Worm (Caenorhabditis elegans) whole organism, L1 larva: Measurements from ENCODE around the gene F19H6.6.

Source experiments
- C04F5.9 ChIP-seq: sonication (generic microtip); optimal IDR thresholded peaks from 2 replicates; lab custom pipeline; 2016; ENCODE audit warnings: missing genetic modification characterization, missing compliant biosample characterization
- C16A3.4 ChIP-seq: fragments of 150-350 bp; optimal IDR thresholded peaks from 2 replicates; lab custom pipeline; 2014; ENCODE audit warnings: missing biosample characterization, missing genetic modification characterization
- C34B4.2 ChIP-seq: sonication (generic microtip); optimal IDR thresholded peaks from 2 replicates; lab custom pipeline; 2017; ENCODE audit warnings: mild to moderate bottlenecking, missing genetic modification characterization, missing compliant biosample characterization
- F16B12.6 ChIP-seq: fragments of 150-350 bp; optimal IDR thresholded peaks from 2 replicates; lab custom pipeline; 2014; ENCODE audit warnings: missing biosample characterization, missing genetic modification characterization
- alr-1 ChIP-seq: fragments of 200-800 bp; sonication (Bioruptor generic); optimal IDR thresholded peaks from 2 replicates; lab custom pipeline; 2018; ENCODE audit warnings: borderline replicate concordance, mild to moderate bottlenecking, missing genetic modification characterization, missing compliant biosample characterization
- aly-2 ChIP-seq: fragments of 150-350 bp; optimal IDR thresholded peaks from 2 replicates; lab custom pipeline; 2014; ENCODE audit warnings: missing biosample characterization, missing genetic modification characterization
- ama-1 ChIP-seq: fragments of 150-350 bp; optimal IDR thresholded peaks from 2 replicates; lab custom pipeline; 2014
- ceh-63 ChIP-seq: fragments of 200-800 bp; sonication (Bioruptor generic); optimal IDR thresholded peaks from 2 replicates; lab custom pipeline; 2018; ENCODE audit warnings: mild to moderate bottlenecking, missing genetic modification characterization, missing compliant biosample characterization
- ceh-8 ChIP-seq: fragments of 200-800 bp; sonication (Bioruptor generic); optimal IDR thresholded peaks from 2 replicates; lab custom pipeline; 2018; ENCODE audit warnings: mild to moderate bottlenecking, missing genetic modification characterization, moderate library complexity, missing compliant biosample characterization
- ceh-82 ChIP-seq, 3 experiments: fragments of 150-350 bp in 1 of 3; sonication (generic microtip) in 2 of 3; optimal IDR thresholded peaks; 2 replicates each; lab custom pipeline; 2014 to 2017; ENCODE audit warnings: missing biosample characterization in 3 of 3, missing genetic modification characterization in 3 of 3
- ceh-88 ChIP-seq: fragments of 200-800 bp; sonication (Bioruptor generic); IDR thresholded peaks from 2 replicates; pipeline ENCODE4 v1.3.6; 2022; ENCODE audit warnings: missing genetic modification characterization, missing compliant biosample characterization
- ces-1 ChIP-seq: fragments of 150-350 bp; optimal IDR thresholded peaks from 2 replicates; lab custom pipeline; 2014; ENCODE audit warnings: missing biosample characterization, missing genetic modification reagents, missing genetic modification characterization
- dsc-1 ChIP-seq: sonication (generic microtip); optimal IDR thresholded peaks from 2 replicates; lab custom pipeline; 2016; ENCODE audit warnings: mild to moderate bottlenecking, missing genetic modification characterization, missing compliant biosample characterization
- efl-1 ChIP-seq, 4 experiments: fragments of 150-350 bp; optimal IDR thresholded peaks in 3 of 4; peaks in 1 of 4; 1 replicate in 1 of 4; 2 replicates in 3 of 4; lab custom pipeline; 2014; ENCODE audit warnings: missing biosample characterization in 2 of 4, missing genetic modification characterization in 2 of 4, missing genetic modification reagents in 2 of 4
- efl-3 ChIP-seq: fragments of 200-800 bp; sonication (Bioruptor generic); optimal IDR thresholded peaks from 2 replicates; lab custom pipeline; 2018; ENCODE audit warnings: mild to moderate bottlenecking, missing genetic modification characterization, missing compliant biosample characterization
- egl-13 ChIP-seq: sonication (generic microtip); optimal IDR thresholded peaks from 2 replicates; lab custom pipeline; 2016; ENCODE audit warnings: missing genotype, missing genetic modification reagents, missing genetic modification characterization, missing compliant biosample characterization
- ets-5 ChIP-seq: fragments of 200-800 bp; sonication (Bioruptor generic); IDR thresholded peaks from 2 replicates; pipeline ENCODE4 v1.3.6; 2022; ENCODE audit warnings: missing genetic modification characterization, missing compliant biosample characterization
- fkh-10 ChIP-seq: sonication (generic microtip); optimal IDR thresholded peaks from 2 replicates; lab custom pipeline; 2017; ENCODE audit warnings: missing biosample characterization, missing genetic modification reagents, missing genetic modification characterization
- fos-1 ChIP-seq: fragments of 150-350 bp; optimal IDR thresholded peaks from 2 replicates; lab custom pipeline; 2014; ENCODE audit warnings: missing biosample characterization, missing genetic modification characterization
- hlh-17 ChIP-seq: fragments of 200-800 bp; sonication (Bioruptor generic); optimal IDR thresholded peaks from 2 replicates; lab custom pipeline; 2018; ENCODE audit warnings: missing genetic modification characterization, mild to moderate bottlenecking, missing compliant biosample characterization, moderate library complexity, borderline replicate concordance
- hlh-4 ChIP-seq: sonication (generic microtip); optimal IDR thresholded peaks from 2 replicates; lab custom pipeline; 2016; ENCODE audit warnings: mild to moderate bottlenecking, missing genetic modification characterization, missing compliant biosample characterization
- irx-1 ChIP-seq: sonication (generic microtip); optimal IDR thresholded peaks from 2 replicates; lab custom pipeline; 2016; ENCODE audit warnings: missing genetic modification characterization, missing compliant biosample characterization
- jun-1 ChIP-seq: fragments of 150-350 bp; optimal IDR thresholded peaks from 2 replicates; lab custom pipeline; 2014; ENCODE audit warnings: missing biosample characterization, missing genetic modification reagents, missing genetic modification characterization
- lin-14 ChIP-seq: fragments of 200-800 bp; sonication (Bioruptor generic); optimal IDR thresholded peaks from 2 replicates; lab custom pipeline; 2018; ENCODE audit warnings: mild to moderate bottlenecking, missing genetic modification characterization, moderate library complexity, missing compliant biosample characterization
- lin-15B ChIP-seq: fragments of 150-350 bp; sonication (generic microtip); optimal IDR thresholded peaks from 3 replicates; lab custom pipeline; 2014; ENCODE audit warnings: missing biosample characterization, missing genetic modification characterization
- lin-35 ChIP-seq, 2 experiments: fragments of 150-350 bp; optimal IDR thresholded peaks; 2 replicates each; lab custom pipeline; 2014; ENCODE audit warnings: missing biosample characterization in 2 of 2, missing genetic modification characterization in 2 of 2, missing genetic modification reagents in 2 of 2
- lin-39 ChIP-seq: fragments of 150-350 bp; optimal IDR thresholded peaks from 2 replicates; lab custom pipeline; 2014; ENCODE audit warnings: missing biosample characterization, missing genetic modification reagents, missing genetic modification characterization
- lir-3 ChIP-seq: sonication (generic microtip); optimal IDR thresholded peaks from 2 replicates; lab custom pipeline; 2016; ENCODE audit warnings: mild to moderate bottlenecking, missing genetic modification characterization, moderate library complexity, missing compliant biosample characterization; ENCODE audit not compliant: poor library complexity
- mdl-1 ChIP-seq, 2 experiments: fragments of 150-350 bp; optimal IDR thresholded peaks; 2 replicates each; lab custom pipeline; 2014 to 2017; ENCODE audit warnings: missing biosample characterization in 2 of 2, missing genetic modification characterization in 2 of 2, inconsistent platforms in 1 of 2
- mep-1 ChIP-seq: fragments of 150-350 bp; optimal IDR thresholded peaks from 2 replicates; lab custom pipeline; 2014; ENCODE audit warnings: missing biosample characterization, missing genetic modification characterization
- nhr-19 ChIP-seq: fragments of 200-800 bp; sonication (Bioruptor generic); conservative IDR thresholded peaks from 2 replicates; pipeline ENCODE4 v1.3.6; 2022; ENCODE audit warnings: missing genetic modification characterization, missing compliant biosample characterization
- nhr-20 ChIP-seq: sonication (generic microtip); optimal IDR thresholded peaks from 2 replicates; lab custom pipeline; 2016; ENCODE audit warnings: mild to moderate bottlenecking, missing genetic modification characterization, missing compliant biosample characterization
- nhr-237 ChIP-seq: fragments of 150-350 bp; optimal IDR thresholded peaks from 2 replicates; lab custom pipeline; 2014; ENCODE audit warnings: missing biosample characterization, missing genetic modification characterization
- nhr-47 ChIP-seq: sonication (generic microtip); optimal IDR thresholded peaks from 2 replicates; lab custom pipeline; 2016; ENCODE audit warnings: mild to moderate bottlenecking, missing genetic modification characterization, moderate library complexity, missing compliant biosample characterization
- nhr-71 ChIP-seq: sonication (generic microtip); optimal IDR thresholded peaks from 2 replicates; lab custom pipeline; 2016; ENCODE audit warnings: mild to moderate bottlenecking, missing genetic modification characterization, moderate library complexity, missing compliant biosample characterization
- nhr-76 ChIP-seq: sonication (generic microtip); optimal IDR thresholded peaks from 2 replicates; lab custom pipeline; 2017; ENCODE audit warnings: missing biosample characterization, missing genetic modification characterization
- nhr-84 ChIP-seq: sonication (generic microtip); optimal IDR thresholded peaks from 2 replicates; lab custom pipeline; 2017; ENCODE audit warnings: missing biosample characterization, missing genetic modification characterization
- nhr-90 ChIP-seq: sonication (generic microtip); optimal IDR thresholded peaks from 2 replicates; lab custom pipeline; 2016; ENCODE audit warnings: mild to moderate bottlenecking, missing genetic modification characterization, missing compliant biosample characterization; ENCODE audit not compliant: poor library complexity
- rnt-1 ChIP-seq: sonication (generic microtip); optimal IDR thresholded peaks from 2 replicates; lab custom pipeline; 2016; ENCODE audit warnings: mild to moderate bottlenecking, missing genetic modification characterization, moderate library complexity, missing compliant biosample characterization
- snpc-4 ChIP-seq: fragments of 150-350 bp; optimal IDR thresholded peaks from 2 replicates; lab custom pipeline; 2014; ENCODE audit warnings: missing biosample characterization, missing genetic modification characterization
- sox-4 ChIP-seq: sonication (generic microtip); optimal IDR thresholded peaks from 2 replicates; lab custom pipeline; 2016; ENCODE audit warnings: missing genetic modification characterization, missing compliant biosample characterization
- sup-37 ChIP-seq: fragments of 200-800 bp; sonication (Bioruptor generic); optimal IDR thresholded peaks from 2 replicates; lab custom pipeline; 2018; ENCODE audit warnings: mild to moderate bottlenecking, missing genetic modification characterization, missing compliant biosample characterization
- tlp-1 ChIP-seq: fragments of 150-350 bp; optimal IDR thresholded peaks from 2 replicates; lab custom pipeline; 2014; ENCODE audit warnings: missing biosample characterization, missing genetic modification characterization
- unc-30 ChIP-seq: sonication (generic microtip); optimal IDR thresholded peaks from 2 replicates; lab custom pipeline; 2017; ENCODE audit warnings: missing biosample characterization, missing genetic modification characterization
- vab-15 ChIP-seq: sonication (generic microtip); optimal IDR thresholded peaks from 2 replicates; lab custom pipeline; 2017; ENCODE audit warnings: missing genotype, mild to moderate bottlenecking, missing genetic modification characterization, missing compliant biosample characterization
- xbp-1 ChIP-seq: sonication (generic microtip); optimal IDR thresholded peaks from 2 replicates; lab custom pipeline; 2016; ENCODE audit warnings: missing genetic modification characterization, missing compliant biosample characterization
- zip-4 ChIP-seq: fragments of 200-800 bp; sonication (Bioruptor generic); optimal IDR thresholded peaks from 2 replicates; lab custom pipeline; 2018; ENCODE audit warnings: mild to moderate bottlenecking, missing genetic modification characterization, moderate library complexity, missing compliant biosample characterization
- ztf-11 ChIP-seq, 2 experiments: sonication (generic microtip); optimal IDR thresholded peaks; 2 replicates each; lab custom pipeline; 2016 to 2017; ENCODE audit warnings: missing genetic modification characterization in 2 of 2, missing biosample characterization in 1 of 2, missing compliant biosample characterization in 1 of 2

Gene F19H6.6

ce11 chrX:12343279-12343678 is 17.3 kb upstream of the F19H6.6 start, which contains the start of the genes nspc-9 and nspc-10:
TSS of gene nspc-9 (minus strand) at chrX:12343379.
TSS of gene nspc-10 (plus strand) at chrX:12343609.
- TF ChIP-seq alr-1 (tag; lab: Kevin White, UChicago): no peak
- no peak for TF ChIP-seq vab-15 (tag; lab: Kevin White, UChicago)
- no peak for TF ChIP-seq lin-15B (tag; lab: Kevin White, UChicago)
- no peak for TF ChIP-seq rnt-1 (tag; lab: Kevin White, UChicago)
- TF ChIP-seq nhr-237 (tag; lab: Kevin White, UChicago): no peak
- TF ChIP-seq aly-2: no peak
- no peak for TF ChIP-seq egl-13 (tag; lab: Kevin White, UChicago)
- TF ChIP-seq nhr-90 (tag; lab: Kevin White, UChicago): no peak
- TF ChIP-seq hlh-4 (tag; lab: Kevin White, UChicago): no peak

DNA sequence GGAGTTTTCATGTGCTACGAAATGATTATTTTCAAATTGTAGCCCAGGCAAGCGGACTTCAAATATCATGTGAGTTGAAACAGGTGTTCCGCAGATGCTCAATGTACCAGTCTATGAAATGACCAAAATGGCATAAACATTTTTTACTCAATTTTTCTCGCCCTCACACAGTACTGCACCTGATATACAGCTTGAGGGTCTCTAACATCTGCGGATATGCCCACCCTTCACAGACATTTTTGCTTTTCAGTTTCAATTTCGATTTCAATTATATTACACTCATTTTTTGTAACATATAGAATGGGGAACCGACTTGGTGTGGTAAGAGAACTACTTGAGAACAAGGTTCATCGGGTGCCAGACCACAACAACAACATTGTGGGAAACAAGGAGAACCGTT is 13.9 kb upstream of the F19H6.6 start, which contains the start of gene F42F12.11:
F42F12.11 (plus strand) TSS at position 301 of the 400 bp plus-strand sequence.
- TF ChIP-seq lin-35 (GFP tag; optimal IDR thresholded peaks at IDR 0.05; lab: Kevin White, UChicago) (no peak), lin-39 (tag; lab: Kevin White, UChicago) (no peak), hlh-17 (GFP tag; lab: Kevin White, UChicago) (no peak), efl-1 (optimal IDR thresholded peaks at IDR 0.05; lab: Kevin White, UChicago) (no peak), efl-1 (GFP tag; optimal IDR thresholded peaks at IDR 0.05 in 1 of 2; lab: Kevin White, UChicago) (no peak), nhr-71 (no peak), nhr-84 (tag; lab: Kevin White, UChicago) (no peak), ama-1 (no peak), dsc-1 (tag; lab: Kevin White, UChicago) (no peak), snpc-4 (tag; lab: Kevin White, UChicago) (no peak), ets-5 (GFP tag; lab: Robert Waterston, UW) (no peak), nhr-20 (tag; lab: Kevin White, UChicago) (no peak), fkh-10 (GFP tag; lab: Kevin White, UChicago) (no peak), mdl-1 (tag; optimal IDR thresholded peaks at IDR 0.05; lab: Kevin White, UChicago) (no peak), nhr-19 (GFP tag; lab: Robert Waterston, UW) (no peak), ces-1 (GFP tag; lab: Kevin White, UChicago) (no peak), fos-1 (no peak), sox-4 (no peak), lin-14 (no peak), ceh-88 (GFP tag; lab: Robert Waterston, UW) (no peak)
- TF ChIP-seq, all 84 proteins: peak for 0

- TF ChIP-seq mep-1 (tag; lab: Kevin White, UChicago) (peak; percentile 41), lin-35 (GFP tag; optimal IDR thresholded peaks at IDR 0.05; lab: Kevin White, UChicago) (peak in 1 of 2 experiments; percentile 74), sup-37 (GFP tag; lab: Kevin White, UChicago) (no peak), mdl-1 (tag; optimal IDR thresholded peaks at IDR 0.05; lab: Kevin White, UChicago) (peak in 1 of 2 experiments; percentile 8), lin-15B (tag; lab: Kevin White, UChicago) (no peak), nhr-76 (tag; lab: Kevin White, UChicago) (no peak), tlp-1 (tag; lab: Kevin White, UChicago) (no peak), nhr-47 (tag; lab: Kevin White, UChicago) (peak; percentile 35), ceh-63 (GFP tag; lab: Kevin White, UChicago) (no peak), C16A3.4 (tag; lab: Kevin White, UChicago) (peak; percentile 63), F16B12.6 (tag; lab: Kevin White, UChicago) (no peak), C04F5.9 (no peak), lir-3 (tag; lab: Kevin White, UChicago) (peak; percentile 52), efl-3 (GFP tag; lab: Kevin White, UChicago) (no peak), zip-4 (GFP tag; lab: Kevin White, UChicago) (no peak), lin-14 (peak; percentile 36), irx-1 (no peak), unc-30 (tag; lab: Kevin White, UChicago) (no peak), vab-15 (tag; lab: Kevin White, UChicago) (no peak), jun-1 (tag; lab: Kevin White, UChicago) (no peak), snpc-4 (tag; lab: Kevin White, UChicago) (no peak), ztf-11 (tag; optimal IDR thresholded peaks at IDR 0.05; lab: Kevin White, UChicago) (no peak), dsc-1 (tag; lab: Kevin White, UChicago) (no peak), ceh-8 (GFP tag; lab: Kevin White, UChicago) (no peak), xbp-1 (peak; percentile 15), fkh-10 (GFP tag; lab: Kevin White, UChicago) (no peak), C34B4.2 (tag; lab: Kevin White, UChicago) (no peak), ets-5 (GFP tag; lab: Robert Waterston, UW) (no peak), ceh-82 (tag; optimal IDR thresholded peaks at IDR 0.05; lab: Kevin White, UChicago) (peak in 2 of 3 experiments; percentile 36 to 46)
These were observed 12.8 kb upstream of the F19H6.6 start for ce11 chrX:12347822-12348221.
